Worm (Caenorhabditis elegans) whole organism, late embryonic: Measurements from ENCODE around the gene F48A11.4.

Source experiments
- C38D4.7 ChIP-seq: fragments of 200-800 bp; sonication (Bioruptor generic); optimal IDR thresholded peaks from 2 replicates; lab custom pipeline; 2018; ENCODE audit warnings: mild to moderate bottlenecking, missing genetic modification characterization, moderate library complexity, missing compliant biosample characterization
- Y22D7AL.16 ChIP-seq: sonication (generic microtip); optimal IDR thresholded peaks from 2 replicates; lab custom pipeline; 2016; ENCODE audit warnings: missing genetic modification characterization, missing compliant biosample characterization
- ahr-1 ChIP-seq: sonication (generic microtip); optimal IDR thresholded peaks from 2 replicates; lab custom pipeline; 2016; ENCODE audit warnings: missing genetic modification characterization, missing compliant biosample characterization
- ceh-14 ChIP-seq: sonication (generic microtip); optimal IDR thresholded peaks from 2 replicates; lab custom pipeline; 2016; ENCODE audit warnings: missing genotype, missing genetic modification characterization, missing compliant biosample characterization
- ceh-18 ChIP-seq: sonication (generic microtip); optimal IDR thresholded peaks from 2 replicates; lab custom pipeline; 2016; ENCODE audit warnings: missing genetic modification characterization, missing compliant biosample characterization
- ceh-19 ChIP-seq: fragments of 200-800 bp; sonication (Bioruptor generic); optimal IDR thresholded peaks from 2 replicates; lab custom pipeline; 2018; ENCODE audit warnings: mild to moderate bottlenecking, missing genetic modification characterization, missing compliant biosample characterization
- ceh-30 ChIP-seq: fragments of 150-350 bp; optimal IDR thresholded peaks from 2 replicates; lab custom pipeline; 2014; ENCODE audit warnings: missing biosample characterization, missing genetic modification characterization
- ceh-31 ChIP-seq: sonication (generic microtip); optimal IDR thresholded peaks from 2 replicates; lab custom pipeline; 2016; ENCODE audit warnings: missing genetic modification characterization, missing compliant biosample characterization
- ceh-34 ChIP-seq: sonication (generic microtip); optimal IDR thresholded peaks from 2 replicates; lab custom pipeline; 2016; ENCODE audit warnings: mild to moderate bottlenecking, missing genetic modification characterization, missing compliant biosample characterization
- ceh-9 ChIP-seq: sonication (generic microtip); optimal IDR thresholded peaks from 2 replicates; lab custom pipeline; 2016; ENCODE audit warnings: mild to moderate bottlenecking, missing genetic modification characterization, inconsistent platforms, missing compliant biosample characterization
- che-1 ChIP-seq: sonication (generic microtip); optimal IDR thresholded peaks from 2 replicates; lab custom pipeline; 2016; ENCODE audit warnings: mild to moderate bottlenecking, missing genetic modification characterization, missing compliant biosample characterization
- elt-2 ChIP-seq: sonication (generic microtip); optimal IDR thresholded peaks from 2 replicates; lab custom pipeline; 2016; ENCODE audit warnings: missing genetic modification reagents, missing genetic modification characterization, missing compliant biosample characterization
- eyg-1 ChIP-seq: sonication (generic microtip); optimal IDR thresholded peaks from 2 replicates; lab custom pipeline; 2016; ENCODE audit warnings: missing genotype, missing genetic modification characterization, missing compliant biosample characterization
- fkh-6 ChIP-seq: sonication (generic microtip); optimal IDR thresholded peaks from 2 replicates; lab custom pipeline; 2016; ENCODE audit warnings: missing genetic modification characterization, missing compliant biosample characterization
- hlh-13 ChIP-seq: fragments of 200-800 bp; sonication (Bioruptor generic); optimal IDR thresholded peaks from 2 replicates; lab custom pipeline; 2018; ENCODE audit warnings: mild to moderate bottlenecking, missing genetic modification characterization, missing compliant biosample characterization
- hlh-15 ChIP-seq: sonication (generic microtip); optimal IDR thresholded peaks from 2 replicates; lab custom pipeline; 2016; ENCODE audit warnings: missing genetic modification characterization, missing compliant biosample characterization
- hlh-8 ChIP-seq: sonication (generic microtip); optimal IDR thresholded peaks from 2 replicates; lab custom pipeline; 2016; ENCODE audit warnings: missing genotype, missing genetic modification characterization, missing compliant biosample characterization
- lim-6 ChIP-seq: sonication (generic microtip); optimal IDR thresholded peaks from 2 replicates; lab custom pipeline; 2016; ENCODE audit warnings: missing genetic modification characterization, missing compliant biosample characterization
- lin-11 ChIP-seq: fragments of 200-800 bp; sonication (Bioruptor generic); optimal IDR thresholded peaks from 2 replicates; lab custom pipeline; 2018; ENCODE audit warnings: mild to moderate bottlenecking, missing genetic modification characterization, missing compliant biosample characterization
- madf-2 ChIP-seq: sonication (generic microtip); optimal IDR thresholded peaks from 2 replicates; lab custom pipeline; 2017; ENCODE audit warnings: missing genetic modification characterization, missing compliant biosample characterization
- mec-3 ChIP-seq: sonication (generic microtip); optimal IDR thresholded peaks from 2 replicates; lab custom pipeline; 2016; ENCODE audit warnings: borderline replicate concordance, missing genetic modification characterization, missing compliant biosample characterization
- nhr-232 ChIP-seq: sonication (generic microtip); optimal IDR thresholded peaks from 2 replicates; lab custom pipeline; 2016; ENCODE audit warnings: missing genetic modification characterization, missing compliant biosample characterization
- npax-4 ChIP-seq: sonication (generic microtip); optimal IDR thresholded peaks from 2 replicates; lab custom pipeline; 2016; ENCODE audit warnings: missing genetic modification characterization, missing compliant biosample characterization
- odd-2 ChIP-seq: sonication (generic microtip); optimal IDR thresholded peaks from 2 replicates; lab custom pipeline; 2017; ENCODE audit warnings: antibody characterized with exemption, mild to moderate bottlenecking, missing genetic modification characterization, missing compliant biosample characterization
- pag-3 ChIP-seq: sonication (generic microtip); optimal IDR thresholded peaks from 2 replicates; lab custom pipeline; 2016; ENCODE audit warnings: missing compliant biosample characterization, missing genetic modification characterization, borderline replicate concordance
- pax-1 ChIP-seq: fragments of 150-350 bp; optimal IDR thresholded peaks from 2 replicates; lab custom pipeline; 2014; ENCODE audit warnings: missing biosample characterization, missing genetic modification characterization
- pha-2 ChIP-seq: sonication (generic microtip); optimal IDR thresholded peaks from 2 replicates; lab custom pipeline; 2017; ENCODE audit warnings: mild to moderate bottlenecking, missing genetic modification characterization, missing compliant biosample characterization
- pha-4 ChIP-seq: fragments of 150-350 bp; optimal IDR thresholded peaks from 2 replicates; lab custom pipeline; 2018; ENCODE audit warnings: missing biosample characterization, missing genetic modification reagents, missing genetic modification characterization
- pqm-1 ChIP-seq: sonication (generic microtip); optimal IDR thresholded peaks from 2 replicates; lab custom pipeline; 2016; ENCODE audit warnings: missing genetic modification characterization, missing compliant biosample characterization
- rnt-1 ChIP-seq: sonication (generic microtip); optimal IDR thresholded peaks from 2 replicates; lab custom pipeline; 2016; ENCODE audit warnings: missing genetic modification characterization, missing compliant biosample characterization
- sdc-2 ChIP-seq: sonication (generic microtip); optimal IDR thresholded peaks from 2 replicates; lab custom pipeline; 2016; ENCODE audit warnings: missing genotype, missing genetic modification characterization, missing compliant biosample characterization
- sox-2 ChIP-seq: fragments of 200-800 bp; sonication (Bioruptor generic); IDR thresholded peaks from 2 replicates; pipeline ENCODE4 v1.3.6; 2022; ENCODE audit warnings: missing genetic modification reagents, missing genetic modification characterization, missing compliant biosample characterization
- syd-9 ChIP-seq: sonication (generic microtip); optimal IDR thresholded peaks from 2 replicates; lab custom pipeline; 2016; ENCODE audit warnings: mild to moderate bottlenecking, missing genetic modification characterization, moderate library complexity, missing compliant biosample characterization
- unc-55 ChIP-seq: sonication (generic microtip); optimal IDR thresholded peaks from 2 replicates; lab custom pipeline; 2017; ENCODE audit warnings: missing biosample characterization, missing genetic modification reagents, missing genetic modification characterization
- ztf-16 ChIP-seq: sonication (generic microtip); optimal IDR thresholded peaks from 2 replicates; lab custom pipeline; 2017; ENCODE audit warnings: missing genetic modification characterization, missing compliant biosample characterization

The F48A11.4 gene

DNA sequence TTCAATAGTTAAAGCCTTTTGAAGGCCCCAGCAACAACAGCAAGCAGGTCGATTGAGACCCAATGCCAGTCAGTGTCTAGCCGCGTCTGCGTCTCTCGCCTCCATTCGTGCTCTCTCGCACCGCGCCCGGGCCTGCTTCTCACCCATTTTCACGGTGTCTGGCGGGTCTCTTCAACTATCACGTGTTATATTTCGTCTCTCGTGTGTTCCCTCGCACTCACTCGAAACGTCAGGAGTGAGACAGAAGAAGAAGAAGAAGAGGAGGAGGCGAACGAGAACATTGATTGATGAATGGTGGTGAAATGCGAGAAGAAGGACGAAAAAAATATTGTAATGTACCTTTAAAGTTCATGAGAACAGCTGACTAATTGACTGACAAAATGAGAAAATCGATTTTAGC is 4.8 kb upstream of the F48A11.4 start (continued):
- TF ChIP-seq lim-6 (tag; lab: Kevin White, UChicago) (no peak), ceh-30 (tag; lab: Kevin White, UChicago) (no peak), unc-55 (GFP tag; lab: Kevin White, UChicago) (peak; percentile 83), pha-4 (tag; lab: Kevin White, UChicago) (no peak), ztf-16 (tag; lab: Kevin White, UChicago) (no peak), ceh-19 (GFP tag; lab: Kevin White, UChicago) (peak; percentile 10), ceh-18 (tag; lab: Kevin White, UChicago) (peak; percentile 58), ceh-9 (tag; lab: Kevin White, UChicago) (no peak), pag-3 (tag; lab: Kevin White, UChicago) (no peak), C38D4.7 (GFP tag; lab: Kevin White, UChicago) (no peak), ceh-14 (tag; lab: Kevin White, UChicago) (no peak), ceh-31 (tag; lab: Kevin White, UChicago) (peak; percentile 69), nhr-232 (tag; lab: Kevin White, UChicago) (peak; percentile 17), mec-3 (no peak), syd-9 (tag; lab: Kevin White, UChicago) (no peak)

DNA sequence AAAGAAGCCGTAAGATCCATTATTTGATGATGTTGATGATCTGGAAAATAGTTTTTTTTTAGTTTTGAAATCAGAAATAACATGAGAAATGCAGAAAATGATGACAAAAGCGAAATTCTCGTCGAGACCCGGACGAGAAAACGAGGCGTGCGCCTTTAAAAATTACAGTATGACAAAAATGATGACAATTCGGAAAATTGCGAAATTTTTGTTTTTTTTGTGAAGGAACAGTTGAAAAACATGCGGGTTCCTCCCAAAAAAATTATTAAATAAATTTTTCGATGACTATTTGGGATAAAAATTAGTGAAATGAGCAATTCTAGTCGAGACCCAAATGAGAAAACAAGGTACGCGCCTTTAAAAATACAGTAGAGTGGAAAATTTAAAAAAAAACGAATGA is 4.2 kb upstream of the F48A11.4 start, which contains the start of gene ubxn-3:
TSS of gene ubxn-3 (minus strand) at position 66 of the 400 bp plus-strand sequence.
- TF ChIP-seq odd-2 (tag; lab: Kevin White, UChicago) (no peak), lin-11 (tag; lab: Kevin White, UChicago) (no peak), ceh-31 (tag; lab: Kevin White, UChicago) (no peak), mec-3 (no peak), hlh-15 (tag; lab: Kevin White, UChicago) (no peak), sdc-2 (tag; lab: Kevin White, UChicago) (no peak), pha-4 (tag; lab: Kevin White, UChicago) (no peak), ceh-9 (tag; lab: Kevin White, UChicago) (no peak), pha-2 (tag; lab: Kevin White, UChicago) (no peak), pax-1 (tag; lab: Kevin White, UChicago) (no peak), eyg-1 (tag; lab: Kevin White, UChicago) (no peak), pqm-1 (tag; lab: Kevin White, UChicago) (no peak)

DNA sequence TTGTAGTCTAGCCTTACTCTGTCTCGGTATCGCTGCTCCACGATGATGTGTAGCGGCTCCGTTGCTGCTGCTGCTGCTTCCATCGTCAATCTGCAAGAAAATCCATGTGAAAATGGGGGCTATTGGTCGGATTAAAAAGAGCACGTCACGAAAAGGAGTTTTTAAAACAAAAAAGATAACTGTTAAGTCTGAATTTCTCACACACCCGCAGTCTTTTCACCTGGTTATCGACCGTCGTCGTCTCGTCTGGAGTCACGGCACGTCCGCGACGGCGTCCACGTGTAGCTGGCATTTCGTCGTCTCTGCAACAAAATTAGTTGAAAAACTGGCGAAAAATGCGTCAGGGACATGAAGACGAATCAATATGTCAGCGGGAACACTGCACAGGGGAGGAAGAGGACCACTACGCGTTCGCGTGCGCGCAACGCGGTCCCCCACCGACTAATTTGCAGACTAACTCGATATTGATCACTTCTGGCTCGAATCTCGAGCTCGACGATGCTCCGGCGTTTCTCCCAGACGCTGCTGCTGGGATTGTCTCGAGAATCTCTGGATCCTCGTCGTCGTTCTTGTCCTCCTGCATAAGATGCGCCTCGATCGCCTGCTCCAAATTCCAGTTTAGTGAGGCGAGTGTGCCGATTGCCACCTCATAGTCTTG is 3.6 kb upstream of the F48A11.4 start:
- TF ChIP-seq Y22D7AL.16 (tag; lab: Kevin White, UChicago), result no peak
- TF ChIP-seq sox-2 (GFP tag; lab: Robert Waterston, UW), result no peak
- no peak for TF ChIP-seq elt-2 (tag; lab: Kevin White, UChicago)
- no peak for TF ChIP-seq hlh-13
- TF ChIP-seq madf-2 (tag; lab: Kevin White, UChicago), result no peak

DNA sequence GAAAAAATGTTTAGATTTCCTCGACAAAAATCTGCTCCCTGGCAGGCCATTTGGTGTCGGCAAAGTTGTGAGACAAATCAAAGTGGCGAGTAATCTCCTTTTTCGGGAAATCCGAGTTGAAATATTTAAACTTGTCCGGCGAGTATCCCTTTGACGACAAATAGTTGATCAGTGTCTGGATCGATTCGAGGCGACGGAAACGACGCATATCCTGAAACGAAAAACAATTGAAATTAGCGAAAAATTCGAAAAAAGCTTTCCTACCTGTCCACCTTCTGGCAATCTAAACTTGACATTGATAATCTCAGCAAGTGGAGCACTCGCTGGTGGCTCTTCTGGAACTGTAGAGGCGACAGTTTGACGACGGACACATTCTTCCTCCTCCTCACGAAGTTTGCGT is 887 bp upstream of the F48A11.4 start:
- no peak for TF ChIP-seq npax-4 (tag; lab: Kevin White, UChicago)

DNA sequence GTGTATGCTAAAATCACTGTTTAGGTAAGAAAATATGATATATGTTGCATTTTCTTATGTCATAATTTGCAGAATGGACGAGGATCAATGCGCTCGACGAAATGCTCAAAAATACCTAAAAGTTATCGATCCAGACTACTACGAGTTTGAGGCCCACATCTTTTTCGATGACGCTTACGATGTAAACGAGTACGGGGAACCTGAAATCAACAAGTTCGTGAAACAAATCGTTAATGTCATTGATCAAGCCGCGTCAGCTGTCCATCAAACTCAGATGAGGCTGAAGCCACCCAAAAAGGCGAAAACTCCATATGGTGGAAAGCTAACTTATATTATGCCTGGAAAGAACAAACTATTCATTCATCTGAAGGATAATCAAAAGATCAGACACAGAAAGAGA is 8.3 kb downstream of the F48A11.4 start:
- TF ChIP-seq ceh-19 (GFP tag; lab: Kevin White, UChicago) (no peak), fkh-6 (tag; lab: Kevin White, UChicago) (no peak), Y22D7AL.16 (tag; lab: Kevin White, UChicago) (no peak), ahr-1 (no peak), che-1 (tag; lab: Kevin White, UChicago) (no peak), ceh-34 (tag; lab: Kevin White, UChicago) (no peak), hlh-8 (tag; lab: Kevin White, UChicago) (no peak), nhr-232 (tag; lab: Kevin White, UChicago) (no peak), rnt-1 (tag; lab: Kevin White, UChicago) (no peak), pax-1 (tag; lab: Kevin White, UChicago) (no peak)
